Fruit fly (Drosophila melanogaster) whole organism, embryonic: ENCODE results near the gene Nthl1.

Source experiments
- CG10274 ChIP-seq: fragments of 200-800 bp; sonication (Bioruptor generic); optimal IDR thresholded peaks from 3 replicates; lab custom pipeline; 2017; ENCODE audit warnings: missing biosample characterization, mild to moderate bottlenecking, missing genetic modification characterization
- CG11093 ChIP-seq: fragments of 200-800 bp; sonication (Bioruptor generic); IDR thresholded peaks from 3 replicates; pipeline ENCODE4 v1.3.6; 2022; ENCODE audit warnings: missing biosample characterization, missing genetic modification characterization
- CG11695 ChIP-seq: fragments of 200-800 bp; sonication (Bioruptor generic); IDR thresholded peaks from 3 replicates; pipeline ENCODE4 v1.3.6; 2022; ENCODE audit warnings: missing biosample characterization, missing genetic modification characterization
- CG12104 ChIP-seq: fragments of 200-800 bp; sonication (Bioruptor generic); optimal IDR thresholded peaks from 3 replicates; lab custom pipeline; 2016; ENCODE audit warnings: missing biosample characterization, missing genetic modification characterization
- CG12391 ChIP-seq: fragments of 200-800 bp; sonication (Bioruptor generic); optimal IDR thresholded peaks from 3 replicates; lab custom pipeline; 2018; ENCODE audit warnings: missing biosample characterization, mild to moderate bottlenecking, missing genetic modification characterization, moderate library complexity
- CG13287 ChIP-seq: fragments of 200-800 bp; sonication (Bioruptor generic); IDR thresholded peaks from 2 replicates; pipeline ENCODE4 v1.3.6; 2022; ENCODE audit warnings: missing biosample characterization, missing genetic modification characterization; ENCODE audit not compliant: partially characterized antibody
- CG14710 ChIP-seq: fragments of 200-800 bp; sonication (Bioruptor generic); optimal IDR thresholded peaks from 3 replicates; lab custom pipeline; 2019; ENCODE audit warnings: missing biosample characterization, mild to moderate bottlenecking, missing genetic modification characterization, moderate library complexity
- CG15479 ChIP-seq: fragments of 200-800 bp; sonication (Bioruptor generic); optimal IDR thresholded peaks from 3 replicates; lab custom pipeline; 2019; ENCODE audit warnings: missing biosample characterization, mild to moderate bottlenecking, missing genetic modification characterization, moderate library complexity
- CG1603 ChIP-seq: fragments of 200-800 bp; sonication (Bioruptor generic); optimal IDR thresholded peaks from 2 replicates; lab custom pipeline; 2019; ENCODE audit warnings: missing biosample characterization, mild to moderate bottlenecking, missing genetic modification characterization, moderate library complexity
- CG1647 ChIP-seq: fragments of 200-800 bp; sonication (Bioruptor generic); optimal IDR thresholded peaks from 3 replicates; lab custom pipeline; 2016; ENCODE audit warnings: missing biosample characterization, missing genetic modification characterization
- CG16863 ChIP-seq: fragments of 200-800 bp; sonication (Bioruptor generic); optimal IDR thresholded peaks from 3 replicates; lab custom pipeline; 2016; ENCODE audit warnings: missing biosample characterization, missing genetic modification characterization
- CG17186 ChIP-seq: fragments of 200-800 bp; sonication (Bioruptor generic); optimal IDR thresholded peaks from 3 replicates; lab custom pipeline; 2017; ENCODE audit warnings: missing biosample characterization, missing genetic modification reagents, missing genetic modification characterization
- CG1792 ChIP-seq: fragments of 200-800 bp; sonication (Bioruptor generic); optimal IDR thresholded peaks from 2 replicates; lab custom pipeline; 2016; ENCODE audit warnings: missing biosample characterization, missing genetic modification characterization
- CG18599 ChIP-seq: fragments of 200-800 bp; sonication (Bioruptor generic); optimal IDR thresholded peaks from 3 replicates; lab custom pipeline; 2017; ENCODE audit warnings: missing biosample characterization, missing genetic modification characterization, mild to moderate bottlenecking, moderate library complexity, missing genetic modification reagents
- CG2116 ChIP-seq: fragments of 200-800 bp; sonication (Bioruptor generic); optimal IDR thresholded peaks from 3 replicates; lab custom pipeline; 2018; ENCODE audit warnings: missing biosample characterization, mild to moderate bottlenecking, missing genetic modification characterization
- CG31224 ChIP-seq: fragments of 200-800 bp; sonication (Bioruptor generic); IDR thresholded peaks from 2 replicates; pipeline ENCODE4 v1.3.6; 2022; ENCODE audit warnings: missing biosample characterization, missing genetic modification characterization
- CG4404 ChIP-seq: fragments of 200-800 bp; sonication (Bioruptor generic); IDR thresholded peaks from 2 replicates; pipeline ENCODE4 v1.3.6; 2022; ENCODE audit warnings: missing biosample characterization, missing genetic modification characterization
- CG6175 ChIP-seq: fragments of 200-800 bp; sonication (Bioruptor generic); IDR thresholded peaks from 3 replicates; pipeline ENCODE4 v1.3.6; 2022; ENCODE audit warnings: missing biosample characterization, missing genetic modification characterization
- CG7928 ChIP-seq: fragments of 200-800 bp; sonication (Bioruptor generic); optimal IDR thresholded peaks from 2 replicates; lab custom pipeline; 2017; ENCODE audit warnings: missing biosample characterization, mild to moderate bottlenecking, missing genetic modification characterization
- CG8089 ChIP-seq: fragments of 200-800 bp; sonication (Bioruptor generic); optimal IDR thresholded peaks from 3 replicates; lab custom pipeline; 2016; ENCODE audit warnings: missing biosample characterization, missing genetic modification characterization
- CG8281 ChIP-seq: fragments of 200-800 bp; sonication (Bioruptor generic); optimal IDR thresholded peaks from 2 replicates; lab custom pipeline; 2018; ENCODE audit warnings: missing biosample characterization, mild to moderate bottlenecking, missing genetic modification characterization, moderate library complexity
- CG8388 ChIP-seq: fragments of 200-800 bp; sonication (Bioruptor generic); optimal IDR thresholded peaks from 2 replicates; lab custom pipeline; 2019; ENCODE audit warnings: missing biosample characterization, mild to moderate bottlenecking, missing genetic modification characterization, moderate library complexity
- CG9609 ChIP-seq: fragments of 200-800 bp; sonication (Bioruptor generic); optimal IDR thresholded peaks from 3 replicates; lab custom pipeline; 2016; ENCODE audit warnings: missing biosample characterization, missing genetic modification characterization
- CTCF ChIP-seq: fragments of 200-800 bp; sonication (Bioruptor generic); optimal IDR thresholded peaks from 2 replicates; lab custom pipeline; 2017; ENCODE audit warnings: missing biosample characterization, mild to moderate bottlenecking, missing genetic modification characterization, moderate library complexity
- CkIIα-i1 ChIP-seq: fragments of 200-800 bp; sonication (Bioruptor generic); IDR thresholded peaks from 2 replicates; pipeline ENCODE4 v1.3.6; 2022; ENCODE audit warnings: missing biosample characterization, missing genetic modification characterization
- Dref ChIP-seq: fragments of 200-800 bp; sonication (Bioruptor generic); IDR thresholded peaks from 2 replicates; pipeline ENCODE4 v1.3.6; 2022; ENCODE audit warnings: missing biosample characterization, missing genetic modification characterization
- ERR ChIP-seq: fragments of 200-800 bp; sonication (Bioruptor generic); optimal IDR thresholded peaks from 2 replicates; lab custom pipeline; 2016; ENCODE audit warnings: missing biosample characterization, missing genetic modification characterization
- Hr78 ChIP-seq, 2 experiments: fragments of 200-800 bp in 1 of 2; fragments of >200 bp in 1 of 2; sonication (Bioruptor generic) in 1 of 2; optimal IDR thresholded peaks; 2 replicates each; lab custom pipeline; 2017 to 2019; ENCODE audit warnings: missing biosample characterization in 2 of 2, missing genetic modification characterization in 2 of 2, mild to moderate bottlenecking in 1 of 2, moderate library complexity in 1 of 2
- Lpt ChIP-seq: fragments of >200 bp; optimal IDR thresholded peaks from 2 replicates; lab custom pipeline; 2018; ENCODE audit warnings: missing biosample characterization, missing genetic modification characterization
- Oaz ChIP-seq: fragments of 200-800 bp; sonication (Bioruptor generic); IDR thresholded peaks from 2 replicates; pipeline ENCODE4 v1.3.6; 2022; ENCODE audit warnings: missing biosample characterization, missing genetic modification characterization
- Tbp ChIP-seq: fragments of >200 bp; optimal IDR thresholded peaks from 2 replicates; lab custom pipeline; 2018; ENCODE audit warnings: missing biosample characterization, missing genetic modification characterization
- YL-1 ChIP-seq: fragments of 200-800 bp; sonication (Bioruptor generic); optimal IDR thresholded peaks from 3 replicates; lab custom pipeline; 2017; ENCODE audit warnings: missing biosample characterization, mild to moderate bottlenecking, missing genetic modification characterization
- bcd ChIP-seq: fragments of 200-800 bp; sonication (Bioruptor generic); optimal IDR thresholded peaks from 2 replicates; lab custom pipeline; 2017; ENCODE audit warnings: missing biosample characterization, mild to moderate bottlenecking, missing genetic modification characterization
- br ChIP-seq: fragments of >200 bp; optimal IDR thresholded peaks from 2 replicates; lab custom pipeline; 2017
- dmrt99B ChIP-seq: fragments of 200-800 bp; sonication (Bioruptor generic); optimal IDR thresholded peaks from 2 replicates; lab custom pipeline; 2018; ENCODE audit warnings: missing biosample characterization, mild to moderate bottlenecking, missing genetic modification characterization, moderate library complexity
- eve ChIP-seq, 2 experiments: fragments of >200 bp; optimal IDR thresholded peaks; 2 replicates each; lab custom pipeline; 2017; ENCODE audit warnings: missing biosample characterization in 2 of 2, missing genetic modification characterization in 2 of 2
- ewg ChIP-seq: fragments of 200-800 bp; sonication (Bioruptor generic); optimal IDR thresholded peaks from 3 replicates; lab custom pipeline; 2017; ENCODE audit warnings: mild to moderate bottlenecking, missing biosample characterization, missing genetic modification reagents, missing genetic modification characterization
- fu2 ChIP-seq: fragments of 200-800 bp; sonication (Bioruptor generic); optimal IDR thresholded peaks from 2 replicates; lab custom pipeline; 2016; ENCODE audit warnings: missing biosample characterization, missing genetic modification characterization
- lilli ChIP-seq: fragments of 200-800 bp; sonication (Bioruptor generic); optimal IDR thresholded peaks from 3 replicates; lab custom pipeline; 2016; ENCODE audit warnings: missing biosample characterization, missing genetic modification characterization
- lov ChIP-seq, 2 experiments: fragments of 200-800 bp in 1 of 2; fragments of >200 bp in 1 of 2; sonication (Bioruptor generic) in 1 of 2; IDR thresholded peaks in 1 of 2; optimal IDR thresholded peaks in 1 of 2; 2 replicates in 1 of 2; 3 replicates in 1 of 2; pipeline versions ENCODE4 v1.3.6 to Lab custom; 2017 to 2022; ENCODE audit warnings: missing biosample characterization in 1 of 2, missing genetic modification characterization in 1 of 2
- mam ChIP-seq: fragments of 200-800 bp; sonication (Bioruptor generic); optimal IDR thresholded peaks from 3 replicates; lab custom pipeline; 2016; ENCODE audit warnings: missing biosample characterization, missing genetic modification characterization
- oc ChIP-seq: fragments of 200-800 bp; sonication (Bioruptor generic); optimal IDR thresholded peaks from 2 replicates; lab custom pipeline; 2018; ENCODE audit warnings: missing biosample characterization, mild to moderate bottlenecking, missing genetic modification characterization, moderate library complexity
- pan ChIP-seq, 4 experiments: fragments of >200 bp in 3 of 4; fragments of 200-800 bp in 1 of 4; sonication (Bioruptor generic) in 1 of 4; optimal IDR thresholded peaks in 3 of 4; IDR thresholded peaks in 1 of 4; 2 replicates each; pipeline versions ENCODE4 v1.3.6 to Lab custom; 2017 to 2022; ENCODE audit warnings: missing biosample characterization in 2 of 4, missing genetic modification characterization in 2 of 4, mixed read lengths in 1 of 4
- phol ChIP-seq: fragments of 200-800 bp; sonication (Bioruptor generic); optimal IDR thresholded peaks from 3 replicates; lab custom pipeline; 2018; ENCODE audit warnings: missing biosample characterization, mild to moderate bottlenecking, missing genetic modification characterization, moderate library complexity
- sens-2 ChIP-seq: fragments of 200-800 bp; sonication (Bioruptor generic); IDR thresholded peaks from 2 replicates; pipeline ENCODE4 v1.3.6; 2022; ENCODE audit warnings: missing biosample characterization, missing genetic modification characterization
- sima ChIP-seq: fragments of 200-800 bp; sonication (Bioruptor generic); optimal IDR thresholded peaks from 2 replicates; lab custom pipeline; 2016; ENCODE audit warnings: missing biosample characterization, missing genetic modification characterization
- tx ChIP-seq: fragments of 200-800 bp; sonication (Bioruptor generic); optimal IDR thresholded peaks from 2 replicates; lab custom pipeline; 2016; ENCODE audit warnings: missing biosample characterization, missing genetic modification characterization
- vvl ChIP-seq: fragments of 200-800 bp; sonication (Bioruptor generic); IDR thresholded peaks from 2 replicates; pipeline ENCODE4 v1.3.6; 2022; ENCODE audit warnings: missing biosample characterization, missing genetic modification characterization
- zen ChIP-seq: fragments of 200-800 bp; sonication (Bioruptor generic); optimal IDR thresholded peaks from 3 replicates; lab custom pipeline; 2018; ENCODE audit warnings: missing biosample characterization, mild to moderate bottlenecking, missing genetic modification characterization, moderate library complexity
- zen2 ChIP-seq: fragments of 200-800 bp; sonication (Bioruptor generic); IDR thresholded peaks from 3 replicates; pipeline ENCODE4 v1.3.6; 2022; ENCODE audit warnings: missing biosample characterization, missing genetic modification characterization; ENCODE audit not compliant: partially characterized antibody
- zf30C ChIP-seq: fragments of 200-800 bp; sonication (Bioruptor generic); optimal IDR thresholded peaks from 3 replicates; lab custom pipeline; 2018; ENCODE audit warnings: missing biosample characterization, mild to moderate bottlenecking, missing genetic modification characterization
- zfh2 ChIP-seq: fragments of 200-800 bp; sonication (Bioruptor generic); optimal IDR thresholded peaks from 2 replicates; lab custom pipeline; 2016; ENCODE audit warnings: missing biosample characterization, missing genetic modification characterization

Gene Nthl1

dm6 chr2L:20927653-20928052 lies at the start of gene Nthl1:
Gene Nthl1 (minus strand): TSS chr2L:20927860.
- TF ChIP-seq CG2116 (GFP tag; lab: Kevin White, UChicago), result peak; percentile 44
- TF ChIP-seq CG16863, result no peak
- peak; percentile 35 for TF ChIP-seq CG13287 (GFP tag; lab: Robert Waterston, UW)
- no peak for TF ChIP-seq CG11093 (GFP tag; lab: Robert Waterston, UW)
- TF ChIP-seq zen (tag; lab: Kevin White, UChicago), result no peak
- TF ChIP-seq CTCF (GFP tag; lab: Kevin White, UChicago), result peak; percentile 46
- no peak for TF ChIP-seq CG4404 (GFP tag; lab: Robert Waterston, UW)
- TF ChIP-seq CG7928 (GFP tag; lab: Kevin White, UChicago), result no peak
- no peak for TF ChIP-seq zen2 (GFP tag; lab: Robert Waterston, UW)
- TF ChIP-seq CG1792 (GFP tag; lab: Kevin White, UChicago), result no peak
- TF ChIP-seq ewg (GFP tag; lab: Kevin White, UChicago), result no peak
- TF ChIP-seq phol (tag; lab: Kevin White, UChicago), result peak; percentile 71
- no peak for TF ChIP-seq sima
- peak; percentile 65 for TF ChIP-seq Dref (GFP tag; lab: Robert Waterston, UW)
- no peak for TF ChIP-seq CG6175
- no peak for TF ChIP-seq Oaz (GFP tag; lab: Robert Waterston, UW)
- TF ChIP-seq CG12104 (GFP tag; lab: Kevin White, UChicago), result no peak
- no peak for TF ChIP-seq pan (optimal IDR thresholded peaks at IDR 0.05; lab: Kevin White, UChicago)
- TF ChIP-seq pan (GFP tag; optimal IDR thresholded peaks at IDR 0.05 in 1 of 2, IDR thresholded peaks at IDR 0.05 in 1 of 2), result no peak
- TF ChIP-seq CG10274 (GFP tag; lab: Kevin White, UChicago), result no peak
- no peak for TF ChIP-seq dmrt99B
- TF ChIP-seq CG8388 (GFP tag; lab: Kevin White, UChicago), result no peak
- TF ChIP-seq mam, result no peak
- TF ChIP-seq fu2 (GFP tag; lab: Kevin White, UChicago), result no peak
- no peak for TF ChIP-seq lov (optimal IDR thresholded peaks at IDR 0.05; lab: Kevin White, UChicago)
- TF ChIP-seq lov (GFP tag; IDR thresholded peaks at IDR 0.05; lab: Robert Waterston, UW), result no peak
- TF ChIP-seq CG15479 (GFP tag; lab: Kevin White, UChicago), result no peak
- TF ChIP-seq CG17186 (GFP tag; lab: Kevin White, UChicago), result peak; percentile 33
- TF ChIP-seq CG8281 (tag; lab: Kevin White, UChicago), result peak; percentile 91
- TF ChIP-seq CG9609 (GFP tag; lab: Kevin White, UChicago), result no peak
- TF ChIP-seq Lpt (GFP tag; lab: Kevin White, UChicago), result no peak
- TF ChIP-seq zf30C, result no peak
- TF ChIP-seq sens-2 (GFP tag; lab: Robert Waterston, UW), result no peak
- no peak for TF ChIP-seq CG11695 (GFP tag; lab: Robert Waterston, UW)
- no peak for TF ChIP-seq vvl
- peak; percentile 14 for TF ChIP-seq CG14710 (tag; lab: Kevin White, UChicago)
- TF ChIP-seq bcd (GFP tag; lab: Kevin White, UChicago), result no peak
- TF ChIP-seq eve (GFP tag; optimal IDR thresholded peaks at IDR 0.05; lab: Kevin White, UChicago), result no peak
- no peak for TF ChIP-seq br (lab: Kevin White, UChicago)
- peak; percentile 50 for TF ChIP-seq CG1603
- no peak for TF ChIP-seq lilli
- no peak for TF ChIP-seq CG1647
- no peak for TF ChIP-seq CkIIα-i1 (GFP tag; lab: Robert Waterston, UW)
- TF ChIP-seq CG31224 (GFP tag; lab: Robert Waterston, UW), result no peak
- TF ChIP-seq Tbp (GFP tag; lab: Kevin White, UChicago), result no peak
- TF ChIP-seq tx (GFP tag; lab: Kevin White, UChicago), result no peak
- TF ChIP-seq zfh2 (GFP tag; lab: Kevin White, UChicago), result no peak
- TF ChIP-seq Hr78 (GFP tag; optimal IDR thresholded peaks at IDR 0.05; lab: Kevin White, UChicago), result no peak
- TF ChIP-seq ERR (GFP tag; lab: Kevin White, UChicago), result no peak
- TF ChIP-seq oc (tag; lab: Kevin White, UChicago), result no peak
- TF ChIP-seq YL-1 (GFP tag; lab: Kevin White, UChicago), result no peak
- no peak for TF ChIP-seq CG18599 (GFP tag; lab: Kevin White, UChicago)
- no peak for TF ChIP-seq CG8089
- TF ChIP-seq CG12391 (tag; lab: Kevin White, UChicago), result no peak
